Worm (Caenorhabditis elegans) whole organism, young adult: ENCODE results near the gene C18B10.6.

ENCODE experiments used
- B0035.1 ChIP-seq: sonication (generic microtip); optimal IDR thresholded peaks from 2 replicates; lab custom pipeline; 2016; ENCODE audit warnings: missing genetic modification characterization, mild to moderate bottlenecking, missing compliant biosample characterization, missing genotype, missing genetic modification reagents
- C06A6.2 ChIP-seq: fragments of 200-800 bp; sonication (Bioruptor generic); conservative IDR thresholded peaks from 2 replicates; pipeline ENCODE4 v1.3.6; 2022; ENCODE audit warnings: missing genetic modification characterization, missing compliant biosample characterization
- F22D6.2 ChIP-seq: sonication (generic microtip); optimal IDR thresholded peaks from 2 replicates; lab custom pipeline; 2016; ENCODE audit warnings: mild to moderate bottlenecking, missing genetic modification characterization, missing compliant biosample characterization
- F49E8.2 ChIP-seq: sonication (generic microtip); optimal IDR thresholded peaks from 3 replicates; lab custom pipeline; 2017; ENCODE audit warnings: missing genetic modification characterization, mild to moderate bottlenecking, missing compliant biosample characterization, antibody characterized with exemption, moderate library complexity; ENCODE audit not compliant: insufficient read depth
- F55B11.4 ChIP-seq: sonication (generic microtip); optimal IDR thresholded peaks from 2 replicates; lab custom pipeline; 2016; ENCODE audit warnings: missing compliant biosample characterization, missing genetic modification characterization, borderline replicate concordance; ENCODE audit not compliant: insufficient read depth
- F57C9.4 ChIP-seq: sonication (generic microtip); optimal IDR thresholded peaks from 2 replicates; lab custom pipeline; 2017; ENCODE audit warnings: mild to moderate bottlenecking, missing genetic modification characterization, missing compliant biosample characterization
- Y53G8AR.9 ChIP-seq: fragments of 200-800 bp; sonication (Bioruptor generic); conservative IDR thresholded peaks from 2 replicates; pipeline ENCODE4 v1.3.6; 2022; ENCODE audit warnings: missing genetic modification reagents, missing genetic modification characterization, missing compliant biosample characterization
- Y95B8A.8 ChIP-seq: fragments of 200-800 bp; sonication (Bioruptor generic); IDR thresholded peaks from 2 replicates; pipeline ENCODE4 v1.3.6; 2022; ENCODE audit warnings: missing genetic modification reagents, missing genetic modification characterization, missing compliant biosample characterization
- ZK185.1 ChIP-seq: sonication (generic microtip); optimal IDR thresholded peaks from 2 replicates; lab custom pipeline; 2016; ENCODE audit warnings: mild to moderate bottlenecking, missing genetic modification characterization, missing compliant biosample characterization; ENCODE audit not compliant: poor library complexity, severe bottlenecking
- ama-1 ChIP-seq, 3 experiments: fragments of 150-350 bp in 1 of 3; sonication (generic microtip) in 2 of 3; optimal IDR thresholded peaks; 2 replicates each; lab custom pipeline; 2014 to 2018; ENCODE audit warnings: missing biosample characterization in 2 of 3, missing genetic modification characterization in 2 of 3, missing genetic modification reagents in 2 of 3
- aptf-2 ChIP-seq: fragments of 200-800 bp; sonication (Bioruptor generic); conservative IDR thresholded peaks from 2 replicates; pipeline ENCODE4 v1.3.6; 2022; ENCODE audit warnings: missing genetic modification reagents, missing genetic modification characterization, missing compliant biosample characterization
- ceh-27 ChIP-seq: fragments of 200-800 bp; sonication (Bioruptor generic); optimal IDR thresholded peaks from 2 replicates; lab custom pipeline; 2018; ENCODE audit warnings: mild to moderate bottlenecking, missing genetic modification characterization, moderate library complexity, missing compliant biosample characterization
- ceh-79 ChIP-seq: sonication (generic microtip); optimal IDR thresholded peaks from 2 replicates; lab custom pipeline; 2017; ENCODE audit warnings: mild to moderate bottlenecking, missing genetic modification characterization, missing compliant biosample characterization
- chd-7 ChIP-seq: sonication (generic microtip); optimal IDR thresholded peaks from 2 replicates; lab custom pipeline; 2016; ENCODE audit warnings: mild to moderate bottlenecking, missing genetic modification characterization, moderate library complexity, missing compliant biosample characterization
- dpff-1 ChIP-seq: sonication (generic microtip); optimal IDR thresholded peaks from 2 replicates; lab custom pipeline; 2017; ENCODE audit warnings: mild to moderate bottlenecking, missing genetic modification characterization, missing compliant biosample characterization
- egl-44 ChIP-seq: fragments of 200-800 bp; sonication (Bioruptor generic); IDR thresholded peaks from 2 replicates; pipeline ENCODE4 v1.3.6; 2022; ENCODE audit warnings: missing genetic modification reagents, missing genetic modification characterization, missing compliant biosample characterization
- ets-4 ChIP-seq: fragments of 200-800 bp; sonication (Bioruptor generic); optimal IDR thresholded peaks from 2 replicates; lab custom pipeline; 2018; ENCODE audit warnings: mild to moderate bottlenecking, missing genetic modification characterization, missing compliant biosample characterization
- fkh-3 ChIP-seq: sonication (generic microtip); optimal IDR thresholded peaks from 2 replicates; lab custom pipeline; 2016; ENCODE audit warnings: mild to moderate bottlenecking, missing genetic modification characterization, missing compliant biosample characterization
- hlh-12 ChIP-seq: sonication (generic microtip); optimal IDR thresholded peaks from 2 replicates; lab custom pipeline; 2016; ENCODE audit warnings: missing genetic modification characterization, missing compliant biosample characterization
- hmg-1.2 ChIP-seq: fragments of 200-800 bp; sonication (Bioruptor generic); IDR thresholded peaks from 2 replicates; pipeline ENCODE4 v1.3.6; 2022; ENCODE audit warnings: missing genetic modification reagents, missing genetic modification characterization, missing compliant biosample characterization
- let-607 ChIP-seq, 2 experiments: fragments of 200-800 bp in 1 of 2; sonication (Bioruptor generic) in 1 of 2; sonication (generic microtip) in 1 of 2; optimal IDR thresholded peaks; 2 replicates each; lab custom pipeline; 2016 to 2018; ENCODE audit warnings: mild to moderate bottlenecking in 2 of 2, missing compliant biosample characterization in 2 of 2, missing genetic modification characterization in 2 of 2, moderate library complexity in 2 of 2, missing genotype in 1 of 2
- lin-26 ChIP-seq: fragments of 200-800 bp; sonication (Bioruptor generic); IDR thresholded peaks from 2 replicates; pipeline ENCODE4 v1.3.6; 2022; ENCODE audit warnings: missing genetic modification reagents, missing genetic modification characterization, missing compliant biosample characterization
- lin-35 ChIP-seq, 3 experiments: fragments of 150-350 bp in 2 of 3; sonication (generic microtip) in 1 of 3; optimal IDR thresholded peaks; 2 replicates each; lab custom pipeline; 2014 to 2018; ENCODE audit warnings: missing biosample characterization in 3 of 3, missing genetic modification characterization in 3 of 3, missing genetic modification reagents in 3 of 3
- lin-40 ChIP-seq: sonication (generic microtip); optimal IDR thresholded peaks from 2 replicates; lab custom pipeline; 2016; ENCODE audit warnings: missing genetic modification characterization, mild to moderate bottlenecking, missing compliant biosample characterization, missing genotype, missing genetic modification reagents
- lir-1 ChIP-seq: fragments of 200-800 bp; sonication (Bioruptor generic); conservative IDR thresholded peaks from 2 replicates; pipeline ENCODE4 v1.3.6; 2022; ENCODE audit warnings: missing genetic modification reagents, missing genetic modification characterization, missing compliant biosample characterization
- madf-10 ChIP-seq: sonication (generic microtip); optimal IDR thresholded peaks from 2 replicates; lab custom pipeline; 2016; ENCODE audit warnings: mild to moderate bottlenecking, missing genetic modification characterization, missing compliant biosample characterization
- madf-3 ChIP-seq: fragments of 200-800 bp; sonication (Bioruptor generic); IDR thresholded peaks from 2 replicates; pipeline ENCODE4 v1.3.6; 2022; ENCODE audit warnings: missing genetic modification reagents, missing genetic modification characterization, missing compliant biosample characterization
- mxl-1 ChIP-seq: sonication (generic microtip); optimal IDR thresholded peaks from 2 replicates; lab custom pipeline; 2016; ENCODE audit warnings: missing genetic modification characterization, missing compliant biosample characterization
- nfya-2 ChIP-seq: fragments of 200-800 bp; sonication (Bioruptor generic); IDR thresholded peaks from 2 replicates; pipeline ENCODE4 v1.3.6; 2022; ENCODE audit warnings: missing genetic modification reagents, missing genetic modification characterization, missing compliant biosample characterization
- nhr-80 ChIP-seq: sonication (generic microtip); optimal IDR thresholded peaks from 2 replicates; lab custom pipeline; 2016; ENCODE audit warnings: missing genetic modification characterization, missing compliant biosample characterization
- nhr-90 ChIP-seq: sonication (generic microtip); optimal IDR thresholded peaks from 2 replicates; lab custom pipeline; 2016; ENCODE audit warnings: missing genotype, mild to moderate bottlenecking, missing genetic modification characterization, missing compliant biosample characterization
- pha-4 ChIP-seq: fragments of 150-350 bp; sonication (generic microtip); optimal IDR thresholded peaks from 2 replicates; lab custom pipeline; 2014; ENCODE audit warnings: missing biosample characterization, missing genetic modification reagents, missing genetic modification characterization
- snpc-3.4 ChIP-seq: sonication (generic microtip); optimal IDR thresholded peaks from 2 replicates; lab custom pipeline; 2017; ENCODE audit warnings: missing genetic modification characterization, mild to moderate bottlenecking, missing compliant biosample characterization, antibody characterized with exemption, moderate library complexity, missing genotype, missing genetic modification reagents
- tbp1 ChIP-seq: fragments of 200-800 bp; sonication (Bioruptor generic); optimal IDR thresholded peaks from 2 replicates; lab custom pipeline; 2018; ENCODE audit warnings: mild to moderate bottlenecking, missing genetic modification characterization, missing compliant biosample characterization
- tbx-9 ChIP-seq: sonication (generic microtip); optimal IDR thresholded peaks from 2 replicates; lab custom pipeline; 2016; ENCODE audit warnings: borderline replicate concordance, missing genetic modification characterization, inconsistent platforms, missing compliant biosample characterization
- tlf-1 ChIP-seq: fragments of 200-800 bp; sonication (Bioruptor generic); optimal IDR thresholded peaks from 2 replicates; lab custom pipeline; 2018; ENCODE audit warnings: mild to moderate bottlenecking, missing genetic modification characterization, missing compliant biosample characterization
- unc-130 ChIP-seq: sonication (generic microtip); optimal IDR thresholded peaks from 2 replicates; lab custom pipeline; 2016; ENCODE audit warnings: missing genetic modification reagents, missing genetic modification characterization, missing compliant biosample characterization
- zim-3 ChIP-seq: sonication (generic microtip); optimal IDR thresholded peaks from 2 replicates; lab custom pipeline; 2017; ENCODE audit warnings: mild to moderate bottlenecking, missing genetic modification characterization, moderate library complexity, missing compliant biosample characterization
- ztf-26 ChIP-seq: sonication (generic microtip); optimal IDR thresholded peaks from 2 replicates; lab custom pipeline; 2017; ENCODE audit warnings: missing genetic modification characterization, missing compliant biosample characterization

Gene C18B10.6

DNA sequence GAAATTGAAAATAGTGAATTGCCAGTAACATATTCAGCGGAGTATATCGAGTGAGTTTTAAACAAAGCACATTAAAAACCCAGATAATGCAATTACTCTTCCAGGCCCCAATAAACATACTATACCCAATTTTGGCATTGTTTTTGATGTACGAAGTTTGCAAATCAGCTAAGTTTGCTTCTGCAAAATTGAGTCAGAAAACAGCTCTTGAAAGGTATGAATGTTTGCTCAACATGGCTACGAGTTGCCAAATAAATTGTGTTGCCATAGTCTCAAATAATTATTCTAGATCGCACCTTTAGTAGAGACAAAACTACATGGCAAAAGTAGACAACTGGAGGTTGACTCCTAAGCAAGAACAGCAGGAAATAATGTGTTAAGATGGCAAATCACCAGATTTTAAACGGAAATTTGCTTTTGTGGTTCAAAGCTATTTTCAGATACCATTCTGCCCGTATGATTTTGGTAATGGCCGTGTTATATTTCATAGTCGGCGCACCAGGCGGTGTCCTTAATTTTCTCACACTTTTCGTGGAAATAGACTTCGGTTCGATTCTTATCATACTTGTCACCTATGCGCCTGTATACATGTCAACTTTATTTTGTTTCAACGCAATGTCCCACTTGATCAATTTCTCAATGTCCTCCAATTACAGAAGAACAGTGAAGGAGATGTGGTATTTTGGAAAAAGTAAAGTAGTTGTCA lies 48.3 kb downstream of the C18B10.6 start (continued):
- TF ChIP-seq F57C9.4 (tag; lab: Kevin White, UChicago) (peak; percentile 50), fkh-3 (peak; percentile 1), unc-130 (no peak), pha-4 (peak; percentile 83), hmg-1.2 (GFP tag; lab: Robert Waterston, UW) (peak; percentile 18; the same call in 1 of the 2 replicates), ZK185.1 (tag; lab: Kevin White, UChicago) (peak; percentile 17), lir-1 (no peak), madf-3 (GFP tag; lab: Robert Waterston, UW) (0 out of 2 replicates have a peak, but pooled peaks have one; percentile 2), lin-40 (tag; lab: Kevin White, UChicago) (no peak), nhr-90 (tag; lab: Kevin White, UChicago) (peak; percentile 66), ztf-26 (tag; lab: Kevin White, UChicago) (peak; percentile 40), tbx-9 (tag; lab: Kevin White, UChicago) (peak; percentile 81), mxl-1 (tag; lab: Kevin White, UChicago) (peak; percentile 4), hlh-12 (tag; lab: Kevin White, UChicago) (no peak), zim-3 (tag; lab: Kevin White, UChicago) (peak; percentile 65), ama-1 (optimal IDR thresholded peaks at IDR 0.05; lab: Kevin White, UChicago) (peak; percentile 88), ama-1 (GFP tag; optimal IDR thresholded peaks at IDR 0.05; lab: Kevin White, UChicago) (no peak), let-607 (tag; optimal IDR thresholded peaks at IDR 0.05; lab: Kevin White, UChicago) (peak in 1 of 2 experiments; percentile 42), Y53G8AR.9 (GFP tag; lab: Robert Waterston, UW) (peak; percentile 91; the same call in 1 of the 2 replicates), tlf-1 (GFP tag; lab: Kevin White, UChicago) (peak; percentile 53), lin-35 (GFP tag; optimal IDR thresholded peaks at IDR 0.05; lab: Kevin White, UChicago) (peak in 1 of 3 experiments; percentile 29), ceh-79 (tag; lab: Kevin White, UChicago) (peak; percentile 21), Y95B8A.8 (GFP tag; lab: Robert Waterston, UW) (peak; percentile 63; the same call in 1 of the 2 replicates), nfya-2 (GFP tag; lab: Robert Waterston, UW) (0 out of 2 replicates have a peak, but pooled peaks have one; percentile 38), C06A6.2 (GFP tag; lab: Robert Waterston, UW) (peak; percentile 59)

DNA sequence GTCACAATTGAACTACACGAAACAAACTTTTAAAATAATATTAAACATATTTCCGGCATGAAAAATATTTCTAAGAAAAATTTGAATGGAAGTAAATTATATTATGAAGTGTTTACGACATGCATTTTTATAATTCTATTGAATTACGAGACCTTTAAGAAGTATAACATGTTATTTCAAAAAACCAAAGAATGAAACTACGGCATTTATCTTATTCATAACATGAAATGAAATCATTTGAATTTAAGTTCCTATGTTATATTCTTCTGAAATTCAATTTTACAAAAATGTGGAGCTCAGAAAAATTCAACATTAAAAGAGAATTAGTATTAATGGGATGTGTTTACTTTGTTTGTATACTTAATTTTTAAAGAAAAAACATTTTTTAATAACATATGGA lies 49.8 kb downstream of the C18B10.6 start, which contains the start of gene srw-71:
srw-71 (minus strand) TSS at position 101 of the 400 bp plus-strand sequence.
- TF ChIP-seq F49E8.2 (tag; lab: Kevin White, UChicago) (no peak), dpff-1 (tag; lab: Kevin White, UChicago) (no peak), pha-4 (no peak), snpc-3.4 (tag; lab: Kevin White, UChicago) (no peak), tlf-1 (GFP tag; lab: Kevin White, UChicago) (no peak), zim-3 (tag; lab: Kevin White, UChicago) (no peak), F55B11.4 (tag; lab: Kevin White, UChicago) (no peak), nhr-80 (tag; lab: Kevin White, UChicago) (no peak), lin-40 (tag; lab: Kevin White, UChicago) (no peak), aptf-2 (GFP tag; lab: Robert Waterston, UW) (no peak), egl-44 (GFP tag; lab: Robert Waterston, UW) (no peak), ets-4 (GFP tag; lab: Kevin White, UChicago) (no peak), lin-26 (GFP tag; lab: Robert Waterston, UW) (no peak), madf-10 (tag; lab: Kevin White, UChicago) (no peak), chd-7 (tag; lab: Kevin White, UChicago) (no peak), Y95B8A.8 (GFP tag; lab: Robert Waterston, UW) (no peak), tbp1 (no peak), B0035.1 (tag; lab: Kevin White, UChicago) (no peak), F22D6.2 (tag; lab: Kevin White, UChicago) (no peak), ceh-27 (GFP tag; lab: Kevin White, UChicago) (no peak)
